Fruit fly (Drosophila melanogaster): Measurements from ENCODE around the gene Nrx-IV.

Gene Nrx-IV

dm6 chr3L:12202980-12203379, 56.7 kb downstream of the Nrx-IV start:
- TF ChIP-seq pdm3 (GFP tag; optimal IDR thresholded peaks at IDR 0.05) (no peak), fkh (GFP tag; optimal IDR thresholded peaks at IDR 0.05) (no peak), CG3032 (tag; optimal IDR thresholded peaks at IDR 0.05) (no peak), CG1621 (tag; optimal IDR thresholded peaks at IDR 0.05) (no peak), CG10669 (GFP tag; optimal IDR thresholded peaks at IDR 0.05) (no peak), lz (GFP tag; optimal IDR thresholded peaks at IDR 0.05) (no peak), vri (GFP tag; optimal IDR thresholded peaks at IDR 0.05) (no peak), CG6792 (GFP tag; optimal IDR thresholded peaks at IDR 0.05) (no peak), CG16779 (tag; optimal IDR thresholded peaks at IDR 0.05) (no peak), CG9139 (GFP tag; optimal IDR thresholded peaks at IDR 0.05) (no peak), Sox15 (GFP tag; optimal IDR thresholded peaks at IDR 0.05) (no peak)

- TF ChIP-seq Eip75B (GFP tag; optimal IDR thresholded peaks at IDR 0.05) (no peak), Met (GFP tag; optimal IDR thresholded peaks at IDR 0.05) (no peak), CG8119 (GFP tag; IDR thresholded peaks at IDR 0.05) (no peak), CG32006 (GFP tag; optimal IDR thresholded peaks at IDR 0.05) (no peak), vri (GFP tag; optimal IDR thresholded peaks at IDR 0.05) (no peak)
These were observed 57.4 kb downstream of the Nrx-IV start, which contains the start of gene Ak1 for dm6 chr3L:12203736-12204135. Ak1 (minus strand) TSS chr3L:12204082.

- no peak for TF ChIP-seq achi (GFP tag; optimal IDR thresholded peaks at IDR 0.05)
- no peak for TF ChIP-seq Ets21C (GFP tag; optimal IDR thresholded peaks at IDR 0.05)
- no peak for TF ChIP-seq CG6854 (GFP tag; optimal IDR thresholded peaks at IDR 0.05)
- no peak for TF ChIP-seq fd59A (GFP tag; optimal IDR thresholded peaks at IDR 0.05)
- TF ChIP-seq acj6 (GFP tag; optimal IDR thresholded peaks at IDR 0.05): no peak
- TF ChIP-seq CG4318 (GFP tag; optimal IDR thresholded peaks at IDR 0.05): no peak
- no peak for TF ChIP-seq CG34406 (GFP tag; optimal IDR thresholded peaks at IDR 0.05)
- TF ChIP-seq topi (GFP tag; optimal IDR thresholded peaks at IDR 0.05): no peak
- no peak for TF ChIP-seq Eip75B (GFP tag; optimal IDR thresholded peaks at IDR 0.05)
- no peak for TF ChIP-seq Met (GFP tag; optimal IDR thresholded peaks at IDR 0.05)
- no peak for TF ChIP-seq CG10669 (GFP tag; optimal IDR thresholded peaks at IDR 0.05)
- no peak for TF ChIP-seq CG6792 (GFP tag; optimal IDR thresholded peaks at IDR 0.05)
- TF ChIP-seq Sox15 (GFP tag; optimal IDR thresholded peaks at IDR 0.05): no peak
- no peak for TF ChIP-seq eg (GFP tag; IDR thresholded peaks at IDR 0.05)
- no peak for TF ChIP-seq dac (GFP tag; optimal IDR thresholded peaks at IDR 0.05)
- TF ChIP-seq CG11294 (GFP tag; IDR thresholded peaks at IDR 0.05): no peak
These were observed 59.5 kb downstream of the Nrx-IV start, which contains the start of gene Tsen54 for dm6 chr3L:12205848-12206247. Tsen54 (minus strand) TSS chr3L:12206022.
